Fruit fly (Drosophila melanogaster): ENCODE results near the gene CG14983.

Gene CG14983

DNA sequence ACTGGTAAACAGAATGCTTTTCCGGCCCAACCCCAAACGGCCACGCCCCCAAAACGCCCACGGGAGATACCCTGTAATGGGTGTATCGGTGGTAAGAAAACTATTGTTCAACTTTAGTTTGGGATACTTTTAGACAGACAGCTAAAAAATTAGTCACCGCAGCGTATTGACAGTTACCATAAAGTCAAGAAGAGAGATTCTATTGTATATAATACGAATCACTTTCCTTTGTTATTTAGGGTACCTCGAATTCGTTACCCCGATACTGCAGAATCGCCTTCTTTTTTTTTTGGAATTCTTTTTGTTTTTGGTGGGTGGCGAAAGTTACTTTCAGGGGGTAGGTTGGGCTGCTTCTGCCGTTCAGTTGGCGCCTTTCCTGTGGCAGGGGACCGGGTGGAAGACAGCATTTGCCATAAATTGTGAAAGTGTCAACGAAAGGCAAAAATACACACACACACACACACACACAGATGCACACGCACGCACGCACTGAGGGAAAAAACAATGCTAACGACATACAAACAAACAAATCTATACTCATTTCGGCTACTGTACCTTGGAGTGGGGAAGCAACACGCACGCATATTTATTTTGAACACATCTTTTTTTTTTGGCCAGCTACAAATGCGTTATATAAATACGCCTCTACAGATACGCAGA lies 21.4 kb upstream of the CG14983 start:
- TF ChIP-seq h (optimal IDR thresholded peaks at IDR 0.05), result no peak
- TF ChIP-seq CG15514 (GFP tag; optimal IDR thresholded peaks at IDR 0.05), result peak; percentile 23
- TF ChIP-seq Scr (GFP tag; IDR thresholded peaks at IDR 0.05; ENCODE audit: partially characterized antibody), result no peak
- TF ChIP-seq CG12104 (GFP tag; optimal IDR thresholded peaks at IDR 0.05), result no peak
- TF ChIP-seq CG11504 (tag; optimal IDR thresholded peaks at IDR 0.05), result peak; percentile 69
- TF ChIP-seq emc (GFP tag; optimal IDR thresholded peaks at IDR 0.05), result no peak
- TF ChIP-seq BEAF-32 (GFP tag; optimal IDR thresholded peaks at IDR 0.05), result no peak
- TF ChIP-seq CG11560 (tag; IDR thresholded peaks at IDR 0.05), result peak; percentile 45; the same call in 2 of the 3 replicates
- TF ChIP-seq CG30020 (tag; optimal IDR thresholded peaks at IDR 0.05), result no peak
- TF ChIP-seq CG8765 (GFP tag; IDR thresholded peaks at IDR 0.05), result no peak
- TF ChIP-seq Elba2 (GFP tag; optimal IDR thresholded peaks at IDR 0.05), result no peak
- TF ChIP-seq CG2875 (GFP tag; optimal IDR thresholded peaks at IDR 0.05), result no peak
- no peak for TF ChIP-seq CG10565 (GFP tag; optimal IDR thresholded peaks at IDR 0.05)
- no peak for TF ChIP-seq CG3163 (GFP tag; optimal IDR thresholded peaks at IDR 0.05)
- TF ChIP-seq odd (GFP tag; optimal IDR thresholded peaks at IDR 0.05), result no peak
- TF ChIP-seq bbx (GFP tag; IDR thresholded peaks at IDR 0.05; ENCODE audit: partially characterized antibody), result no peak
- no peak for TF ChIP-seq Dbx (GFP tag; IDR thresholded peaks at IDR 0.05)
- TF ChIP-seq aop (GFP tag; IDR thresholded peaks at IDR 0.05), result no peak
- no peak for TF ChIP-seq CG1647 (GFP tag; optimal IDR thresholded peaks at IDR 0.05)
- no peak for TF ChIP-seq Hr78 (GFP tag; optimal IDR thresholded peaks at IDR 0.05)
- no peak for TF ChIP-seq salm (tag; optimal IDR thresholded peaks at IDR 0.05)
- TF ChIP-seq toy (GFP tag; IDR thresholded peaks at IDR 0.05), result no peak
- TF ChIP-seq CG7786 (GFP tag; optimal IDR thresholded peaks at IDR 0.05), result peak; percentile 22
- 0 out of 2 replicates have a peak, but pooled peaks have one; percentile 6 for TF ChIP-seq sens-2 (GFP tag; IDR thresholded peaks at IDR 0.05)
- TF ChIP-seq hth (optimal IDR thresholded peaks at IDR 0.05), result no peak
- 0 out of 3 replicates have a peak, but pooled peaks have one; percentile 9 for TF ChIP-seq CG11456 (GFP tag; IDR thresholded peaks at IDR 0.05)
- no peak for TF ChIP-seq ham (GFP tag; IDR thresholded peaks at IDR 0.05)
- peak; percentile 32 for TF ChIP-seq Dip3 (GFP tag; optimal IDR thresholded peaks at IDR 0.05)
- TF ChIP-seq CG8388 (GFP tag; optimal IDR thresholded peaks at IDR 0.05), result peak; percentile 17
- peak; percentile 11 for TF ChIP-seq sug (tag; optimal IDR thresholded peaks at IDR 0.05)
- TF ChIP-seq gem (tag; optimal IDR thresholded peaks at IDR 0.05), result peak; percentile 61
- TF ChIP-seq D (optimal IDR thresholded peaks at IDR 0.05), result no peak
- TF ChIP-seq D (GFP tag; optimal IDR thresholded peaks at IDR 0.05), result peak; percentile 9
- no peak for TF ChIP-seq CG15479 (GFP tag; optimal IDR thresholded peaks at IDR 0.05)
- peak; percentile 41 for TF ChIP-seq nmo (GFP tag; optimal IDR thresholded peaks at IDR 0.05)
- TF ChIP-seq CG16863 (GFP tag; optimal IDR thresholded peaks at IDR 0.05), result no peak
- peak; percentile 11 for TF ChIP-seq CG16815 (GFP tag; optimal IDR thresholded peaks at IDR 0.05)
- no peak for TF ChIP-seq en (GFP tag; optimal IDR thresholded peaks at IDR 0.05)
- TF ChIP-seq CG12155 (GFP tag; optimal IDR thresholded peaks at IDR 0.05), result no peak
- peak; percentile 31 for TF ChIP-seq D19A (tag; optimal IDR thresholded peaks at IDR 0.05)
- no peak for TF ChIP-seq CG10654 (GFP tag; optimal IDR thresholded peaks at IDR 0.05)
- TF ChIP-seq BtbVII (GFP tag; optimal IDR thresholded peaks at IDR 0.05), result no peak
- no peak for TF ChIP-seq tup (GFP tag; optimal IDR thresholded peaks at IDR 0.05)
- TF ChIP-seq CG17912 (GFP tag; optimal IDR thresholded peaks at IDR 0.05), result no peak
- no peak; the same call in 1 of the 2 replicates for TF ChIP-seq CG9215 (GFP tag; IDR thresholded peaks at IDR 0.05)
- TF ChIP-seq CG17802 (tag; optimal IDR thresholded peaks at IDR 0.05), result no peak
- no peak for TF ChIP-seq Vsx1 (GFP tag; optimal IDR thresholded peaks at IDR 0.05)
- peak in 1 of 2 experiments; percentile 60 for TF ChIP-seq bsh (GFP tag; optimal IDR thresholded peaks at IDR 0.05)
- TF ChIP-seq H15 (GFP tag; IDR thresholded peaks at IDR 0.05), result 0 out of 3 replicates have a peak, but pooled peaks have one; percentile 37
- TF ChIP-seq CG4707 (GFP tag; optimal IDR thresholded peaks at IDR 0.05), result no peak
